Worm (Caenorhabditis elegans): ENCODE results near the gene C33G8.2.

C33G8.2 gene

DNA sequence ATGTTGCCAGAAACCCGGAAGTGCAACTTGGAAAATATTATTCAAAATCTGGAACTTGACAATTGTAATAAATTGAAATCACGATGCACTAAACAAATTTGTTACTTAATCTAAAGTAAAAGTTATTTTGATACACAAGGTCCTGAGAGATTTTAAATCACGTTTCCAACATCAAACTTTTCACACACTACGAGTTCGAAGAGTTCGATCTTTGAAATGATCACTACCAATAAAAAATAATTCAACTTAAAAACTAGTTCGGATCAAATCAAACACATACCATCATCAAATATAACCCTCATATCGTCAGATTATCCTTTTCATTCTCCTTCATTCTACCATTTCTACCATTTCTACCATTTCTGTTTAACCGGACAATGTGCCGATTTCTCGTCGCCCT, 3.6 kb upstream of the C33G8.2 start, which contains the start of gene spig-10:
Gene spig-10, plus strand, starts transcription at position 301 of the 400 bp plus-strand sequence.
- TF ChIP-seq mes-4 (tag; optimal IDR thresholded peaks at IDR 0.05): no peak
- TF ChIP-seq ceh-40 (GFP tag; IDR thresholded peaks at IDR 0.05): no peak
- TF ChIP-seq nhr-179 (tag; optimal IDR thresholded peaks at IDR 0.05): no peak

DNA sequence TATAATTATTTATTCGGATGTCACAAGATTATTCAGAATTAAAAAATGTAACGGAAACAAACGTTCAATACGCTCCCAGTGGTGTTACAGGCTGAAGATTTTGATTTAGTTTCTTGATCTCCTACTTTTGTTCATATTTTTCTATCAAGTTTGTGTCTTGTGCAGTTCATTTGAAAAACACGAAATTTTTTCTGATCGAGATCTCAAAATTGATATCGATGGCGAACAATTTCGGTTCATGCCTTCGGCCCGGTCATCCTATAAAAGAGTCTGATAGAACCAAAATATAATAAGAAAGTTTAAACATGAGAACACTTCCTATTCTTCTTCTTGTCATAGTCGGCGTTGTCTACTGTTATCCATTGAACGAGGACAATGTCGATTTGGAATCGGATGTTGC, 2.3 kb upstream of the C33G8.2 start, which contains the start of gene drd-10:
Gene drd-10, plus strand, starts transcription at position 301 of the 400 bp plus-strand sequence.
- TF ChIP-seq F33H1.4 (GFP tag; IDR thresholded peaks at IDR 0.05) (no peak), nfya-2 (GFP tag; IDR thresholded peaks at IDR 0.05) (no peak), rec-8 (tag; optimal IDR thresholded peaks at IDR 0.05) (no peak)

DNA sequence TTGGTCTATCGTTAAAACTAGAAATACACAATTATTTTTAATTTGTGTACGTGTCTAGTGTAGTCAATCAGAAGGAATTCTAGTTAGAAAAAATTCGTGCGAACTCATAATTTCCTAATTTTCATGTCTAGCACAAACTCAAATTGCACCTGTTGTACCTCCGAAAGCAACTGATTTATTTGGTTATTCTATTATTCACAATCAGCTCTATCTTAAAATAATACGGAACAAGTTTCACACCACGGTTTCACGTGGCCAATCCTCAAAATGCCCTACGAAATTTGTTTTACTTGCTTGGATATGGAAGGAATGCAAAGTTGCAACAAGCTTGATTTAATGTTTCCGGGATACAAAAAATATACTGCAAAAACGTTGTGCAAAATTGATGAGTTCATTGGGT, 3.1 kb downstream of the C33G8.2 start, which contains the start of gene srw-127:
Gene srw-127, plus strand, starts transcription at position 301 of the 400 bp plus-strand sequence.
- TF ChIP-seq mel-28 (tag; optimal IDR thresholded peaks at IDR 0.05; ENCODE audit: borderline replicate concordance) (no peak), Y53G8AR.9 (GFP tag; conservative IDR thresholded peaks at IDR 0.05) (no peak), ceh-91 (GFP tag; IDR thresholded peaks at IDR 0.05) (no peak), F33H1.4 (GFP tag; IDR thresholded peaks at IDR 0.05) (no peak), T07F8.4 (tag; optimal IDR thresholded peaks at IDR 0.05) (no peak), rpc-1 (optimal IDR thresholded peaks at IDR 0.05) (no peak), rpc-1 (tag; optimal IDR thresholded peaks at IDR 0.05) (no peak), somi-1 (GFP tag; optimal IDR thresholded peaks at IDR 0.05) (no peak), F37B4.10 (GFP tag; IDR thresholded peaks at IDR 0.05) (no peak), B0336.3 (GFP tag; IDR thresholded peaks at IDR 0.05) (no peak), ceh-58 (GFP tag; IDR thresholded peaks at IDR 0.05) (no peak), ccch-3 (GFP tag; optimal IDR thresholded peaks at IDR 0.05) (no peak), nhr-120 (GFP tag; IDR thresholded peaks at IDR 0.05) (no peak), nhr-27 (tag; optimal IDR thresholded peaks at IDR 0.05) (no peak), K11D2.4 (GFP tag; IDR thresholded peaks at IDR 0.05) (no peak), ZK185.1 (tag; optimal IDR thresholded peaks at IDR 0.05; ENCODE audit: poor library complexity, severe bottlenecking) (no peak), attf-5 (GFP tag; optimal IDR thresholded peaks at IDR 0.05) (no peak), ceh-79 (tag; optimal IDR thresholded peaks at IDR 0.05) (no peak), mxl-1 (tag; optimal IDR thresholded peaks at IDR 0.05) (no peak), snpc-3.4 (tag; optimal IDR thresholded peaks at IDR 0.05) (no peak), Y79H2A.3 (GFP tag; conservative IDR thresholded peaks at IDR 0.05) (no peak)

ce11 chrV:7015872-7016271, 6.3 kb downstream of the C33G8.2 start, which contains the start of gene C33G8.13:
TSS of gene C33G8.13 (minus strand) at chrV:7015972.
- TF ChIP-seq pbrm-1 (GFP tag; IDR thresholded peaks at IDR 0.05) (no peak), him-1 (tag; optimal IDR thresholded peaks at IDR 0.05) (no peak), Y53G8AR.9 (GFP tag; conservative IDR thresholded peaks at IDR 0.05) (no peak), F39B2.1 (GFP tag; IDR thresholded peaks at IDR 0.05) (no peak), ceh-40 (GFP tag; IDR thresholded peaks at IDR 0.05) (no peak), ekl-4 (GFP tag; IDR thresholded peaks at IDR 0.05) (no peak), F22D6.2 (tag; optimal IDR thresholded peaks at IDR 0.05) (no peak), lin-40 (tag; optimal IDR thresholded peaks at IDR 0.05) (no peak), F23B12.7 (tag; optimal IDR thresholded peaks at IDR 0.05; ENCODE audit: insufficient read depth) (no peak), F55B11.4 (tag; optimal IDR thresholded peaks at IDR 0.05; ENCODE audit: borderline replicate concordance, insufficient read depth) (no peak), rec-8 (tag; optimal IDR thresholded peaks at IDR 0.05) (no peak)

All from whole organism, young adult.